Fruit fly (Drosophila melanogaster) whole organism: ENCODE results near the gene ldbr.

Experiments used
- CG8478 ChIP-seq: fragments of >200 bp; optimal IDR thresholded peaks from 2 replicates; lab custom pipeline; 2018; ENCODE audit warnings: inconsistent platforms
- Dll ChIP-seq: fragments of >200 bp; optimal IDR thresholded peaks from 2 replicates; lab custom pipeline; 2017
- EcR ChIP-seq, 2 experiments: fragments of >200 bp; optimal IDR thresholded peaks; 2 replicates each; lab custom pipeline; 2017; ENCODE audit warnings: missing biosample characterization in 2 of 2, missing genetic modification characterization in 2 of 2, missing genetic modification reagents in 2 of 2
- pan ChIP-seq: fragments of >200 bp; optimal IDR thresholded peaks from 2 replicates; lab custom pipeline; 2017
- psq ChIP-seq: fragments of >200 bp; optimal IDR thresholded peaks from 2 replicates; lab custom pipeline; 2017
- usp ChIP-seq: fragments of >200 bp; optimal IDR thresholded peaks from 2 replicates; lab custom pipeline; 2017; ENCODE audit warnings: missing biosample characterization, missing genetic modification characterization, mixed read lengths

- no peak for TF ChIP-seq psq (lab: Kevin White, UChicago)
- no peak for TF ChIP-seq EcR (GFP tag; optimal IDR thresholded peaks at IDR 0.05; lab: Kevin White, UChicago)
- TF ChIP-seq CG8478 = no peak
- TF ChIP-seq pan = no peak
- no peak for TF ChIP-seq Dll
- TF ChIP-seq usp = no peak
Measured at dm6 chr3L:8115864-8116528, 5.6 kb upstream of the ldbr start, which contains the start of the genes Arp3 and msk.
